Worm (Caenorhabditis elegans) whole organism, mixed stage, embryonic: ENCODE results near the gene tsg-101.
A peak's percentile ranks its signal among the peaks of the same experiment; 100 is the strongest.

Source experiments
- M03D4.4 ChIP-seq: sonication (generic microtip); optimal IDR thresholded peaks from 2 replicates; lab custom pipeline; 2017; ENCODE audit warnings: mild to moderate bottlenecking, missing genetic modification characterization, missing compliant biosample characterization
- bed-3 ChIP-seq: fragments of 200-800 bp; sonication (Bioruptor generic); optimal IDR thresholded peaks from 3 replicates; lab custom pipeline; 2018; ENCODE audit warnings: mild to moderate bottlenecking, missing genetic modification characterization, moderate library complexity, missing compliant biosample characterization
- blmp-1 ChIP-seq: fragments of 150-350 bp; optimal IDR thresholded peaks from 2 replicates; lab custom pipeline; 2014; ENCODE audit warnings: missing biosample characterization, missing genetic modification characterization
- ceh-39 ChIP-seq: fragments of 150-350 bp; optimal IDR thresholded peaks from 2 replicates; lab custom pipeline; 2014; ENCODE audit warnings: missing biosample characterization, missing genetic modification characterization
- ceh-43 ChIP-seq: fragments of 200-800 bp; sonication (Bioruptor generic); optimal IDR thresholded peaks from 2 replicates; lab custom pipeline; 2018; ENCODE audit warnings: mild to moderate bottlenecking, missing genetic modification characterization, moderate library complexity, missing compliant biosample characterization
- ceh-83 ChIP-seq: fragments of 200-800 bp; sonication (Bioruptor generic); optimal IDR thresholded peaks from 2 replicates; lab custom pipeline; 2018; ENCODE audit warnings: mild to moderate bottlenecking, missing genetic modification characterization, missing compliant biosample characterization
- ces-1 ChIP-seq: fragments of 150-350 bp; optimal IDR thresholded peaks from 2 replicates; lab custom pipeline; 2014; ENCODE audit warnings: missing biosample characterization, missing genetic modification reagents, missing genetic modification characterization
- cnd-1 ChIP-seq: fragments of 200-800 bp; sonication (Bioruptor generic); optimal IDR thresholded peaks from 2 replicates; lab custom pipeline; 2018; ENCODE audit warnings: mild to moderate bottlenecking, missing genetic modification characterization, missing compliant biosample characterization
- drap-1 ChIP-seq: fragments of 200-800 bp; sonication (Bioruptor generic); optimal IDR thresholded peaks from 3 replicates; lab custom pipeline; 2018; ENCODE audit warnings: mild to moderate bottlenecking, missing genetic modification characterization, missing compliant biosample characterization
- elt-1 ChIP-seq: sonication (generic microtip); optimal IDR thresholded peaks from 2 replicates; lab custom pipeline; 2017; ENCODE audit warnings: missing genetic modification characterization, mild to moderate bottlenecking, missing compliant biosample characterization, antibody characterized with exemption, moderate library complexity, borderline replicate concordance; ENCODE audit not compliant: insufficient read depth
- elt-3 ChIP-seq: fragments of 150-350 bp; optimal IDR thresholded peaks from 2 replicates; lab custom pipeline; 2014; ENCODE audit warnings: missing biosample characterization, missing genetic modification characterization
- flh-1 ChIP-seq: fragments of 200-800 bp; sonication (Bioruptor generic); optimal IDR thresholded peaks from 2 replicates; lab custom pipeline; 2018; ENCODE audit warnings: mild to moderate bottlenecking, missing genetic modification characterization, moderate library complexity, missing compliant biosample characterization
- ham-2 ChIP-seq: fragments of 200-800 bp; sonication (Bioruptor generic); optimal IDR thresholded peaks from 2 replicates; lab custom pipeline; 2018; ENCODE audit warnings: mild to moderate bottlenecking, missing genetic modification characterization, missing compliant biosample characterization
- hlh-1 ChIP-seq: fragments of 150-350 bp; optimal IDR thresholded peaks from 2 replicates; lab custom pipeline; 2014; ENCODE audit warnings: missing biosample characterization, missing genetic modification reagents, missing genetic modification characterization
- lin-13 ChIP-seq: fragments of 150-350 bp; optimal IDR thresholded peaks from 2 replicates; lab custom pipeline; 2014; ENCODE audit warnings: missing biosample characterization, missing genetic modification characterization
- lin-32 ChIP-seq: fragments of 200-800 bp; sonication (Bioruptor generic); optimal IDR thresholded peaks from 2 replicates; lab custom pipeline; 2018; ENCODE audit warnings: mild to moderate bottlenecking, missing genetic modification characterization, missing compliant biosample characterization
- lsy-2 ChIP-seq: fragments of 150-350 bp; optimal IDR thresholded peaks from 2 replicates; lab custom pipeline; 2014; ENCODE audit warnings: missing biosample characterization, missing genetic modification characterization
- mab-5 ChIP-seq: fragments of 150-350 bp; optimal IDR thresholded peaks from 2 replicates; lab custom pipeline; 2014; ENCODE audit warnings: missing biosample characterization, missing genetic modification characterization
- mep-1 ChIP-seq: fragments of 150-350 bp; optimal IDR thresholded peaks from 2 replicates; lab custom pipeline; 2017; ENCODE audit warnings: missing biosample characterization, missing genetic modification reagents, missing genetic modification characterization, inconsistent platforms
- mls-2 ChIP-seq: sonication (generic microtip); optimal IDR thresholded peaks from 2 replicates; lab custom pipeline; 2016; ENCODE audit warnings: mild to moderate bottlenecking, missing genetic modification characterization, moderate library complexity, missing compliant biosample characterization
- nhr-12 ChIP-seq: fragments of 150-350 bp; optimal IDR thresholded peaks from 2 replicates; lab custom pipeline; 2014; ENCODE audit warnings: missing biosample characterization, missing genetic modification characterization
- nhr-2 ChIP-seq: fragments of 150-350 bp; optimal IDR thresholded peaks from 2 replicates; lab custom pipeline; 2014; ENCODE audit warnings: missing biosample characterization, missing genetic modification characterization
- nhr-237 ChIP-seq: fragments of 150-350 bp; optimal IDR thresholded peaks from 2 replicates; lab custom pipeline; 2014; ENCODE audit warnings: missing biosample characterization, missing genetic modification characterization
- nhr-28 ChIP-seq: fragments of 150-350 bp; optimal IDR thresholded peaks from 2 replicates; lab custom pipeline; 2014; ENCODE audit warnings: missing biosample characterization, missing genetic modification characterization
- nhr-76 ChIP-seq: sonication (generic microtip); optimal IDR thresholded peaks from 2 replicates; lab custom pipeline; 2017; ENCODE audit warnings: missing biosample characterization, missing genetic modification characterization
- pha-4 ChIP-seq: fragments of 150-350 bp; optimal IDR thresholded peaks from 2 replicates; lab custom pipeline; 2018; ENCODE audit warnings: missing biosample characterization, missing genetic modification reagents, missing genetic modification characterization
- sem-2 ChIP-seq: fragments of 200-800 bp; sonication (Bioruptor generic); optimal IDR thresholded peaks from 2 replicates; lab custom pipeline; 2018; ENCODE audit warnings: mild to moderate bottlenecking, missing genetic modification characterization, missing compliant biosample characterization
- sptf-1 ChIP-seq: sonication (generic microtip); optimal IDR thresholded peaks from 2 replicates; lab custom pipeline; 2017; ENCODE audit warnings: mild to moderate bottlenecking, missing genetic modification characterization, moderate library complexity, missing compliant biosample characterization
- tbx-8 ChIP-seq: fragments of 200-800 bp; sonication (Bioruptor generic); optimal IDR thresholded peaks from 2 replicates; lab custom pipeline; 2018; ENCODE audit warnings: mild to moderate bottlenecking, missing genetic modification characterization, moderate library complexity, missing compliant biosample characterization
- unc-120 ChIP-seq: sonication (generic microtip); optimal IDR thresholded peaks from 2 replicates; lab custom pipeline; 2017; ENCODE audit warnings: missing genetic modification characterization, missing compliant biosample characterization; ENCODE audit not compliant: poor library complexity, severe bottlenecking
- unc-39 ChIP-seq: fragments of 150-350 bp; optimal IDR thresholded peaks from 2 replicates; lab custom pipeline; 2014; ENCODE audit warnings: missing biosample characterization, missing genetic modification characterization
- zip-8 ChIP-seq: fragments of 150-350 bp; optimal IDR thresholded peaks from 2 replicates; lab custom pipeline; 2014; ENCODE audit warnings: missing biosample characterization, missing genetic modification characterization

tsg-101 gene

DNA sequence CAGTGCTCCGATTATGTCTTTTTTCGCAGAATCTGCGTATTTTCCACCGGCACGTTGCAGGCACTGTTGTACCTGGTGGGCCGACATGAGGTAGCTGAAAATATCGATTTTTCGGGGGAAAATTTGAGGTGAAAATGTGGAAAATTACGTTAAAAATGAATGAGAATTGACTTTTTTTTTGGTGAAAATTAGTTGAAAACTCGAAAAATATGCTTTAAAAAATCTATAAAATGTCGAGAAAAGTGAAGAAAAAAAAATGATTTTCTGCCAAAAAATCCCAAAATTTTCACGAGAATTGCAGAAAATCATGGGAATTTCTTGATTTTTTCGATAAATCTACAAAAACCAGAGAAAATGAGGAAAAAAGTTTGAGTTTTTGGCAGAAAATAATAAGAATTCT is at the start of gene tsg-101:
tsg-101 (minus strand) TSS at position 101 of the 400 bp plus-strand sequence.
- TF ChIP-seq nhr-237 (tag; lab: Kevin White, UChicago) (no peak), M03D4.4 (tag; lab: Kevin White, UChicago) (no peak), ces-1 (GFP tag; lab: Kevin White, UChicago) (no peak), hlh-1 (tag; lab: Kevin White, UChicago) (no peak), tbx-8 (GFP tag; lab: Kevin White, UChicago) (no peak), nhr-76 (tag; lab: Kevin White, UChicago) (no peak), ceh-39 (no peak), pha-4 (tag; lab: Kevin White, UChicago) (no peak), mep-1 (tag; lab: Kevin White, UChicago) (no peak), unc-39 (no peak), nhr-12 (tag; lab: Kevin White, UChicago) (no peak), sptf-1 (tag; lab: Kevin White, UChicago) (no peak), sem-2 (no peak), ceh-83 (GFP tag; lab: Kevin White, UChicago) (no peak)

DNA sequence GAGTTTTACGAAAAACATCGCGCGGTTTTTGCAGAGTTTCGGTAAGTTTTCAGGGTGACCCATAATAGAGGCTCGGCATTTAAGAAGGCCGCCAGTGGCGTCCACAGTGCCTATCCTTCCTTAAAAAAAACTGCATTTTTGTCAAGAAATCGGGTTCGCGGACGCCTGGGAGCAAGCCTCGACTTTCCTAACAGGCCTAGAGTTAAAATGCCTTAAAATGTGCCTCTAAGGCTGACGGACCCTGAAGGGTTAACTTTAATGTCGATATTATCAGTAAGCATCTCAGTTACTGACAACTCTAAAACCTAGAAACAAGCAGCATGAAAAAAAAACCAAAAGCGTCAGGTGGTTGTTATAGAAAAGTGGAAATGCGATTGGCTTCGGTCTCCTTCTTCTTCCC is 44.8 kb upstream of the tsg-101 start:
- TF ChIP-seq cnd-1 (tag; lab: Kevin White, UChicago) (no peak), nhr-2 (tag; lab: Kevin White, UChicago) (no peak), lin-13 (tag; lab: Kevin White, UChicago) (no peak), zip-8 (tag; lab: Kevin White, UChicago) (no peak)

DNA sequence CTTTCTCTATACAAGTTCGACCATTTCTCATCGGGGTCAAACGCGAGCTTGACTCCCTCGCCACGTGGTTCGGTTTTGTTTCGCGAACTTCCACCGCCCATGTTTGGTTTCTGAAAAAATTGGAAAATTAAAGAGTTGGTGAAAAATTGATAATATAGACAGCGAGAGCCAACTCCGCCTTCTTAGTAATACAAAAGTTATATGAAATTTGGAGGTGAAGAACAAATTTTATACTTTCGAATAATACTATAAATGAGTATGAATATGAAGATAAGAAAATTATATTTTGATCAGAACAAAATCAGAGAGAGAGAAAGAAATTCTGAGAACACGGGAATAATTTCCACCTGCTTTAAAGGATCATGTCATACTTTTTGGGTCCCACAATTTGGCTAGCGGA is 43.0 kb upstream of the tsg-101 start, which contains the start of gene osm-9:
osm-9 (minus strand) TSS at position 101 of the 400 bp plus-strand sequence.
- TF ChIP-seq elt-1 (tag; lab: Kevin White, UChicago) (no peak), cnd-1 (tag; lab: Kevin White, UChicago) (no peak), flh-1 (GFP tag; lab: Kevin White, UChicago) (no peak), unc-120 (no peak), tbx-8 (GFP tag; lab: Kevin White, UChicago) (no peak), nhr-237 (tag; lab: Kevin White, UChicago) (no peak), nhr-28 (no peak), nhr-12 (tag; lab: Kevin White, UChicago) (no peak), elt-3 (tag; lab: Kevin White, UChicago) (no peak)

DNA sequence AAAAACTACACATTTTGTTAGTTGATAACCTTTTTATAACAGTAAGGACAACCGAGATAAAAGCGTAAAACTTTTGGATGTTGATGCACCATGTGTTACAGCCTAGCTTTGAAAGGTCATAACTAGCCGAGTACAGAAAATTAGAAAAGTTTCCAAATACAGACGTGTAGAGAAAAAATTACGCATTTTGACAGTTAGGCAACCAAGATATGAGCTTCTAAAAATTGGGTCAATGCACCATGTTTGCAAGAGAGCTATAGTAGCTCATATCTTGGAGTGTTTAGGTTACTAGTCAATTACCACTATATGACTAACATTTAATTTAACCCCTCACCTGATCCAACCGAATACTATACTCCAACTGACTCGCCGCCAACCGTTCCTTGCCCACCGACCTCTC is 38.6 kb upstream of the tsg-101 start:
- TF ChIP-seq sptf-1 (tag; lab: Kevin White, UChicago), result no peak
- TF ChIP-seq ham-2, result no peak
- no peak for TF ChIP-seq flh-1 (GFP tag; lab: Kevin White, UChicago)
- no peak for TF ChIP-seq ceh-43
- TF ChIP-seq unc-120, result no peak
- no peak for TF ChIP-seq nhr-12 (tag; lab: Kevin White, UChicago)
- no peak for TF ChIP-seq lsy-2 (tag; lab: Kevin White, UChicago)
- TF ChIP-seq zip-8 (tag; lab: Kevin White, UChicago), result no peak
- no peak for TF ChIP-seq mab-5 (tag; lab: Kevin White, UChicago)
- TF ChIP-seq nhr-2 (tag; lab: Kevin White, UChicago), result no peak

DNA sequence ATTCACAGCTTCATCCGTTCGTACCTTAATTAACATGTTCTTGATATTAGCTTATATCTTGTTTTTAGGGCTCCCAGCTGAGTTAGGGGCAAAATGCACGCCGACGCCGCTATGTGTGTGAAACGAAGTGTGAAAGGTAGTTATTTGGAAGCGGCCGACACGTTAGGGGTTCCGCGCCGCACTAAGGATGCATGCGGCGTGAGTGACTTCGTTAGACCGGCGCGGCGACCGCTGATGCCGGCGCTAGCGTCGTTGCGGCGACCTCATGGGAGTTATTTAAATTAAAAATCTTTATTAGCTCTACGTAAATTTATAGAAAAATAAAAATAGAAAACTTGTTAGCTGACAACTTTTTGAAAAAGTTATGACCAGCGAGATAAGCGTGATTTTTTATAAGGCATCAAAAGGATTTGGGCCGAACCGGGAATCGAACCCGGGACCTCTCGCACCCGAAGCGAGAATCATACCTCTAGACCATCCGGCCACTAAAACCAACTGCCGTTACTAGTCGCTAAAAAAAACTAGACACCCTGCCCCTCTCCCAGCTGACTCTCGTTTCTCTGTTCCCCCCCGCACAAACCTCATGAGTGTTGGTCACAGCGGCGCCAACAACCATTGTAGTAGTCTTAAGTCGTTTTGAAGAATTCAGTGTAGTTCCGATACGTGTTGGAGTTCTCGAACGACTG is 37.6 kb upstream of the tsg-101 start:
- no peak for TF ChIP-seq elt-1 (tag; lab: Kevin White, UChicago)
- TF ChIP-seq drap-1 (GFP tag; lab: Kevin White, UChicago), result peak; percentile 58
- peak; percentile 8 for TF ChIP-seq lin-32 (GFP tag; lab: Kevin White, UChicago)
- TF ChIP-seq blmp-1, result no peak
- no peak for TF ChIP-seq mab-5 (tag; lab: Kevin White, UChicago)
- no peak for TF ChIP-seq nhr-237 (tag; lab: Kevin White, UChicago)
- TF ChIP-seq ceh-83 (GFP tag; lab: Kevin White, UChicago), result peak; percentile 72
- peak; percentile 40 for TF ChIP-seq tbx-8 (GFP tag; lab: Kevin White, UChicago)
- TF ChIP-seq sem-2, result peak; percentile 60
- no peak for TF ChIP-seq unc-39
- TF ChIP-seq unc-120, result peak; percentile 44
- peak; percentile 59 for TF ChIP-seq flh-1 (GFP tag; lab: Kevin White, UChicago)
- TF ChIP-seq cnd-1 (tag; lab: Kevin White, UChicago), result peak; percentile 67
- peak; percentile 83 for TF ChIP-seq M03D4.4 (tag; lab: Kevin White, UChicago)
- no peak for TF ChIP-seq lin-13 (tag; lab: Kevin White, UChicago)
- no peak for TF ChIP-seq nhr-28
- peak; percentile 25 for TF ChIP-seq bed-3 (GFP tag; lab: Kevin White, UChicago)
- TF ChIP-seq zip-8 (tag; lab: Kevin White, UChicago), result no peak
- TF ChIP-seq ces-1 (GFP tag; lab: Kevin White, UChicago), result no peak
- TF ChIP-seq nhr-2 (tag; lab: Kevin White, UChicago), result no peak
- peak; percentile 73 for TF ChIP-seq mls-2 (tag; lab: Kevin White, UChicago)
- peak; percentile 16 for TF ChIP-seq ceh-43
- TF ChIP-seq sptf-1 (tag; lab: Kevin White, UChicago), result peak; percentile 72
- no peak for TF ChIP-seq ceh-39
